Fruit fly (Drosophila melanogaster) whole organism, wandering third instar larva: Measurements from ENCODE around the gene TTLL1B.

Source experiments
- GATAd ChIP-seq: sonication (Bioruptor generic); optimal IDR thresholded peaks from 2 replicates; lab custom pipeline; 2016; ENCODE audit warnings: missing biosample characterization, missing genetic modification characterization
- Hr78 ChIP-seq: fragments of >200 bp; optimal IDR thresholded peaks from 2 replicates; lab custom pipeline; 2017; ENCODE audit warnings: missing biosample characterization, missing genetic modification characterization
- Myc ChIP-seq: fragments of >200 bp; optimal IDR thresholded peaks from 2 replicates; lab custom pipeline; 2017
- br ChIP-seq: fragments of 200-800 bp; sonication (Bioruptor generic); optimal IDR thresholded peaks from 2 replicates; lab custom pipeline; 2016; ENCODE audit warnings: missing biosample characterization, missing genetic modification characterization
- dmrt93B ChIP-seq: fragments of 200-800 bp; sonication (Bioruptor generic); optimal IDR thresholded peaks from 2 replicates; lab custom pipeline; 2018; ENCODE audit warnings: missing biosample characterization, mild to moderate bottlenecking, missing genetic modification characterization
- h ChIP-seq: fragments of 200-800 bp; sonication (Bioruptor generic); optimal IDR thresholded peaks from 3 replicates; lab custom pipeline; 2016; ENCODE audit warnings: missing biosample characterization, mild to moderate bottlenecking, missing genetic modification characterization
- pan ChIP-seq: fragments of >200 bp; optimal IDR thresholded peaks from 2 replicates; lab custom pipeline; 2017
- woc ChIP-seq: sonication (Bioruptor generic); optimal IDR thresholded peaks from 2 replicates; lab custom pipeline; 2016; ENCODE audit warnings: missing biosample characterization, mild to moderate bottlenecking, missing genetic modification characterization

DNA sequence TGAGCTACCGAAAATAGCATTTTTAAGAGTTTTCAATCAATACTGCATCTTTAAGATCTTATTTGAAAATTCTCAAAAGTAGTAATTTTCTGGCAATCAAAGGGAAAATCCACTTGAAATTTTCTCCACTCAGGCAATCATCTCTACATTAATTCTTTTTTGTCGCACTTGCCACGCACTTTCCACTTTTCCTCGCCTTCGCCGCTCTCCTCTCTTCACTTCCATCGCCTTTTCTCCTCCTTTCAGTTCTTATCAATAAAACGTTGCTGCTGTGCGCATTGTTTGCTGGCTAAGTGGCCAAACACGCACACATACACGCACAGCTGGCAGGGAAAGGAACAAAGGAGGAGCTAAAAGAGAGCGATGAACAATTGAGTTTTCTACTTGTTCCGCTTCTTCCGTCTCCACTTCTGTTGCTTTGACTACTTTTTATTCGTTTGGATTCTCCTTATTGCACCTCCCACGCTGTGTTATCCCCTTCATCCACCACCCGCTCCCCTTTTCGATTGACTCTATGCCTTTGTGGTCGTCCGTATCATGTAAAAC is 25.0 kb upstream of the TTLL1B start:
- no peak for TF ChIP-seq woc (GFP tag; lab: Kevin White, UChicago)
- TF ChIP-seq Myc (lab: Kevin White, UChicago): no peak
- no peak for TF ChIP-seq GATAd
- TF ChIP-seq br (GFP tag; lab: Kevin White, UChicago): no peak
- no peak for TF ChIP-seq pan
- no peak for TF ChIP-seq Hr78 (GFP tag; lab: Kevin White, UChicago)
- no peak for TF ChIP-seq h
- TF ChIP-seq dmrt93B (GFP tag; lab: Kevin White, UChicago): no peak
